Fruit fly (Drosophila melanogaster) Kc167 (cell line): ENCODE results near the gene dls.

Experiments
- Sin3A ChIP-seq: fragments of >200 bp; optimal IDR thresholded peaks from 2 replicates; lab custom pipeline; 2018; ENCODE audit warnings: missing external identifiers
- ttk ChIP-seq: sonication (Bioruptor generic); optimal IDR thresholded peaks from 2 replicates; lab custom pipeline; 2017; ENCODE audit warnings: missing external identifiers

- TF ChIP-seq Sin3A (no peak), ttk (lab: Kevin White, UChicago) (no peak)
Measured at dm6 chr3L:16173818-16174601, 27.1 kb upstream of the dls start.
